Fruit fly (Drosophila melanogaster): ENCODE data around the gene Glyat.

dm6 chr2L:7969329-7969728 is 41.1 kb downstream of the Glyat start:
- TF ChIP-seq Lpt (GFP tag; optimal IDR thresholded peaks at IDR 0.05), result no peak
- TF ChIP-seq Blimp-1 (GFP tag; optimal IDR thresholded peaks at IDR 0.05), result no peak
- TF ChIP-seq CG31627 (GFP tag; optimal IDR thresholded peaks at IDR 0.05), result no peak
- TF ChIP-seq Hr39 (GFP tag; optimal IDR thresholded peaks at IDR 0.05), result no peak
- no peak for TF ChIP-seq CG6854 (GFP tag; optimal IDR thresholded peaks at IDR 0.05)
- no peak for TF ChIP-seq CG8632 (GFP tag; optimal IDR thresholded peaks at IDR 0.05)
- no peak for TF ChIP-seq salr (GFP tag; optimal IDR thresholded peaks at IDR 0.05)

Measured in whole organism, prepupa.